Worm (Caenorhabditis elegans): ENCODE data around the gene mrps-18.C.

mrps-18.C gene

DNA sequence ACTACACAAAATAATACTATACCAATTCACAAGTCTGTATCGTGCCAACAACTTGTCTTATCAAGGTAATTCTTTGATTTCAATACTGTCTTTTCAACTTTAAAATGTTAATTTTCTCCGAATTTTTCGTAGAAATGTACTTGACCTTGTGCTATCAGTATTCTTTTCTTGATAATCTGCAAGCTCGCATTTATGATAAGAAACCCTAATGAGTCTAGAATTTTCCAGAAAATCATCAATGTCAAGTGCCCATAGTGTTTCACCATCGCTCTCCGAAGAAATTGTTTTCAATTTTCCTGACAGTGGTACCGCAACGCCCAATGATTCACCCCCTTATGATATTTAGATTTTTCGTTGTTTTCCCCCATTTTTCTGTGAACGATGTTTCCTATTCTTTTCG, 45.2 kb downstream of the mrps-18.C start:
- TF ChIP-seq cebp-1 (GFP tag; IDR thresholded peaks at IDR 0.05), result no peak
- peak; percentile 9 for TF ChIP-seq cebp-1 (tag; optimal IDR thresholded peaks at IDR 0.05)
- no peak for TF ChIP-seq hlh-26 (GFP tag; conservative IDR thresholded peaks at IDR 0.05)
- TF ChIP-seq hsf-1 (GFP tag; IDR thresholded peaks at IDR 0.05), result peak; percentile 48; the same call in 1 of the 2 replicates
- TF ChIP-seq ceh-58 (GFP tag; IDR thresholded peaks at IDR 0.05), result no peak
- peak; percentile 44 for TF ChIP-seq nhr-80 (tag; optimal IDR thresholded peaks at IDR 0.05)
- TF ChIP-seq D2030.7 (GFP tag; IDR thresholded peaks at IDR 0.05), result no peak
- TF ChIP-seq ceh-79 (tag; optimal IDR thresholded peaks at IDR 0.05), result no peak

DNA sequence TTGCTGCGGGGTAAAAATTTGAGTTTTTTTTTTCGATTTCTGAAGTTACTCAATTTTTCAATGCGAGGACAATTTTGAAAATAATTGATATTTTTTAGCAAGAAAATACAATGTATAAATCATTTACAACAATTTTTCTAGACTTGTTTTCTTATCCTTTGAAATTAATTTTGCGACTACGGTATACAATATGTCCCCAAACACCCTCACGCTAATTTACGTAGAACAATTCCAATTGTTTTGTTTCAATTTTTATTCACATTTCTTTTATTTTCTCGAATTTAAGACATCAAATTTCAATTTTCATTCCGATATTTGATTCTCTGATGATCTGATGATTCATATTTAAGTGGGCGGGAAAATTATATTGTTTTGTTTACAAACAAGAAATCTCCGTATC, 46.0 kb downstream of the mrps-18.C start:
- no peak for TF ChIP-seq dpl-1 (GFP tag; optimal IDR thresholded peaks at IDR 0.05)
- TF ChIP-seq zfh-2 (GFP tag; conservative IDR thresholded peaks at IDR 0.05), result no peak
- peak; percentile 37 for TF ChIP-seq snpc-1.3 (tag; optimal IDR thresholded peaks at IDR 0.05; ENCODE audit: insufficient read depth)
- peak; percentile 73 for TF ChIP-seq xnd-1 (tag; optimal IDR thresholded peaks at IDR 0.05)
- no peak for TF ChIP-seq ceh-100 (GFP tag; IDR thresholded peaks at IDR 0.05)
- TF ChIP-seq F22D6.2 (tag; optimal IDR thresholded peaks at IDR 0.05), result no peak
- no peak for TF ChIP-seq ztf-18 (tag; optimal IDR thresholded peaks at IDR 0.05)
- 0 out of 2 replicates have a peak, but pooled peaks have one; percentile 35 for TF ChIP-seq ceh-91 (GFP tag; IDR thresholded peaks at IDR 0.05)
- no peak for TF ChIP-seq hmg-1.2 (GFP tag; IDR thresholded peaks at IDR 0.05)
- TF ChIP-seq madf-6 (GFP tag; IDR thresholded peaks at IDR 0.05), result peak; percentile 91
- TF ChIP-seq ztf-6 (GFP tag; IDR thresholded peaks at IDR 0.05), result no peak
- peak; percentile 81 for TF ChIP-seq lsl-1 (GFP tag; optimal IDR thresholded peaks at IDR 0.05)
- TF ChIP-seq attf-5 (GFP tag; optimal IDR thresholded peaks at IDR 0.05), result no peak
- TF ChIP-seq Y53G8AR.9 (GFP tag; conservative IDR thresholded peaks at IDR 0.05), result no peak
- TF ChIP-seq ztf-22 (GFP tag; optimal IDR thresholded peaks at IDR 0.05), result no peak
- peak; percentile 48 for TF ChIP-seq efl-1 (GFP tag; optimal IDR thresholded peaks at IDR 0.05)
- no peak for TF ChIP-seq mes-4 (tag; optimal IDR thresholded peaks at IDR 0.05)
- peak; percentile 85 for TF ChIP-seq madf-8 (GFP tag; conservative IDR thresholded peaks at IDR 0.05)
- TF ChIP-seq lir-1 (GFP tag; conservative IDR thresholded peaks at IDR 0.05), result no peak
- no peak for TF ChIP-seq egrh-3 (GFP tag; IDR thresholded peaks at IDR 0.05)

DNA sequence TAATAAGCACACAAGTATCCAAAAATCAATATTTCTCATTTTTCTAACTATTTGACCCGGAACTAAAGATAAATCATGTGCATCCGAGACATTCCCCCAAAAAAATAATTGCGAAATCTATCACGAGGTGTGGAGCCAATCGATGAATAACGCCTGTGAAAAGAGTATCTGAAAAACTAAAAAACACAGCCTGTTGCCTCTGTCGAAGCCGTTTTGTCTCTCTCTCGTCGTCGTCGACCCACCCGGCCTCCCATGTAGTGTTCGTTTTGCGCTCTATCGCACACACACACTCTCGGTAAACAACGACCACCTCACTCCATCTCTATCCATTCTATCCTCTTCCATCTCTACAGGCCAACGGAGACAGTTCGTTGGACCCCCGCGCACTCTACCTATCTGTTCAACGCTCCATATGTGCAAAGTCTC, 46.7 kb downstream of the mrps-18.C start:
- TF ChIP-seq tbp1 (GFP tag; optimal IDR thresholded peaks at IDR 0.05), result peak; percentile 26
- no peak for TF ChIP-seq ceh-40 (GFP tag; IDR thresholded peaks at IDR 0.05)
- no peak for TF ChIP-seq ztf-25 (GFP tag; IDR thresholded peaks at IDR 0.05)
- TF ChIP-seq bed-2 (GFP tag; IDR thresholded peaks at IDR 0.05), result no peak
- no peak for TF ChIP-seq B0019.2 (GFP tag; conservative IDR thresholded peaks at IDR 0.05)
- peak; percentile 52 for TF ChIP-seq somi-1 (GFP tag; optimal IDR thresholded peaks at IDR 0.05)
- TF ChIP-seq tlf-1 (GFP tag; optimal IDR thresholded peaks at IDR 0.05), result peak; percentile 42
- peak; percentile 98 for TF ChIP-seq cebp-1 (GFP tag; IDR thresholded peaks at IDR 0.05)
- peak; percentile 99 for TF ChIP-seq cebp-1 (tag; optimal IDR thresholded peaks at IDR 0.05)
- TF ChIP-seq lin-35 (GFP tag; optimal IDR thresholded peaks at IDR 0.05), result peak in 1 of 3 experiments; percentile 41
- TF ChIP-seq dpl-1 (GFP tag; optimal IDR thresholded peaks at IDR 0.05), result no peak
- no peak for TF ChIP-seq attf-6 (GFP tag; IDR thresholded peaks at IDR 0.05)
- peak; percentile 55; the same call in 1 of the 2 replicates for TF ChIP-seq dox-1 (GFP tag; IDR thresholded peaks at IDR 0.05)
- peak; percentile 82 for TF ChIP-seq nfyb-1 (GFP tag; IDR thresholded peaks at IDR 0.05)
- TF ChIP-seq let-607 (tag; optimal IDR thresholded peaks at IDR 0.05), result no peak
- 0 out of 2 replicates have a peak, but pooled peaks have one; percentile 44 for TF ChIP-seq lin-26 (GFP tag; IDR thresholded peaks at IDR 0.05)
- TF ChIP-seq aptf-3 (GFP tag; IDR thresholded peaks at IDR 0.05), result no peak
- TF ChIP-seq pbrm-1 (GFP tag; IDR thresholded peaks at IDR 0.05), result 0 out of 2 replicates have a peak, but pooled peaks have one; percentile 33
- peak; percentile 70 for TF ChIP-seq mcd-1 (GFP tag; IDR thresholded peaks at IDR 0.05)
- TF ChIP-seq zfh-2 (GFP tag; conservative IDR thresholded peaks at IDR 0.05), result peak; percentile 82
- TF ChIP-seq snpc-4 (GFP tag; optimal IDR thresholded peaks at IDR 0.05), result no peak
- TF ChIP-seq snpc-4 (tag; optimal IDR thresholded peaks at IDR 0.05), result peak in 2 of 4 experiments; percentile 12 to 22
- no peak for TF ChIP-seq unc-130 (GFP tag; optimal IDR thresholded peaks at IDR 0.05)
